Worm (Caenorhabditis elegans) whole organism, mixed stage, embryonic: ENCODE measurements around the gene mlc-1.

ENCODE experiments used
- M03D4.4 ChIP-seq: sonication (generic microtip); optimal IDR thresholded peaks from 2 replicates; lab custom pipeline; 2017; ENCODE audit warnings: mild to moderate bottlenecking, missing genetic modification characterization, missing compliant biosample characterization
- blmp-1 ChIP-seq: fragments of 150-350 bp; optimal IDR thresholded peaks from 2 replicates; lab custom pipeline; 2014; ENCODE audit warnings: missing biosample characterization, missing genetic modification characterization
- ceh-39 ChIP-seq: fragments of 150-350 bp; optimal IDR thresholded peaks from 2 replicates; lab custom pipeline; 2014; ENCODE audit warnings: missing biosample characterization, missing genetic modification characterization
- ceh-43 ChIP-seq: fragments of 200-800 bp; sonication (Bioruptor generic); optimal IDR thresholded peaks from 2 replicates; lab custom pipeline; 2018; ENCODE audit warnings: mild to moderate bottlenecking, missing genetic modification characterization, moderate library complexity, missing compliant biosample characterization
- ceh-83 ChIP-seq: fragments of 200-800 bp; sonication (Bioruptor generic); optimal IDR thresholded peaks from 2 replicates; lab custom pipeline; 2018; ENCODE audit warnings: mild to moderate bottlenecking, missing genetic modification characterization, missing compliant biosample characterization
- ces-1 ChIP-seq: fragments of 150-350 bp; optimal IDR thresholded peaks from 2 replicates; lab custom pipeline; 2014; ENCODE audit warnings: missing biosample characterization, missing genetic modification reagents, missing genetic modification characterization
- cnd-1 ChIP-seq: fragments of 200-800 bp; sonication (Bioruptor generic); optimal IDR thresholded peaks from 2 replicates; lab custom pipeline; 2018; ENCODE audit warnings: mild to moderate bottlenecking, missing genetic modification characterization, missing compliant biosample characterization
- drap-1 ChIP-seq: fragments of 200-800 bp; sonication (Bioruptor generic); optimal IDR thresholded peaks from 3 replicates; lab custom pipeline; 2018; ENCODE audit warnings: mild to moderate bottlenecking, missing genetic modification characterization, missing compliant biosample characterization
- elt-1 ChIP-seq: sonication (generic microtip); optimal IDR thresholded peaks from 2 replicates; lab custom pipeline; 2017; ENCODE audit warnings: missing genetic modification characterization, mild to moderate bottlenecking, missing compliant biosample characterization, antibody characterized with exemption, moderate library complexity, borderline replicate concordance; ENCODE audit not compliant: insufficient read depth
- flh-1 ChIP-seq: fragments of 200-800 bp; sonication (Bioruptor generic); optimal IDR thresholded peaks from 2 replicates; lab custom pipeline; 2018; ENCODE audit warnings: mild to moderate bottlenecking, missing genetic modification characterization, moderate library complexity, missing compliant biosample characterization
- ham-2 ChIP-seq: fragments of 200-800 bp; sonication (Bioruptor generic); optimal IDR thresholded peaks from 2 replicates; lab custom pipeline; 2018; ENCODE audit warnings: mild to moderate bottlenecking, missing genetic modification characterization, missing compliant biosample characterization
- hlh-1 ChIP-seq: fragments of 150-350 bp; optimal IDR thresholded peaks from 2 replicates; lab custom pipeline; 2014; ENCODE audit warnings: missing biosample characterization, missing genetic modification reagents, missing genetic modification characterization
- lin-32 ChIP-seq: fragments of 200-800 bp; sonication (Bioruptor generic); optimal IDR thresholded peaks from 2 replicates; lab custom pipeline; 2018; ENCODE audit warnings: mild to moderate bottlenecking, missing genetic modification characterization, missing compliant biosample characterization
- lsy-2 ChIP-seq: fragments of 150-350 bp; optimal IDR thresholded peaks from 2 replicates; lab custom pipeline; 2014; ENCODE audit warnings: missing biosample characterization, missing genetic modification characterization
- mep-1 ChIP-seq: fragments of 150-350 bp; optimal IDR thresholded peaks from 2 replicates; lab custom pipeline; 2017; ENCODE audit warnings: missing biosample characterization, missing genetic modification reagents, missing genetic modification characterization, inconsistent platforms
- nhr-12 ChIP-seq: fragments of 150-350 bp; optimal IDR thresholded peaks from 2 replicates; lab custom pipeline; 2014; ENCODE audit warnings: missing biosample characterization, missing genetic modification characterization
- nhr-2 ChIP-seq: fragments of 150-350 bp; optimal IDR thresholded peaks from 2 replicates; lab custom pipeline; 2014; ENCODE audit warnings: missing biosample characterization, missing genetic modification characterization
- nhr-237 ChIP-seq: fragments of 150-350 bp; optimal IDR thresholded peaks from 2 replicates; lab custom pipeline; 2014; ENCODE audit warnings: missing biosample characterization, missing genetic modification characterization
- nhr-28 ChIP-seq: fragments of 150-350 bp; optimal IDR thresholded peaks from 2 replicates; lab custom pipeline; 2014; ENCODE audit warnings: missing biosample characterization, missing genetic modification characterization
- snpc-4 ChIP-seq: fragments of 150-350 bp; optimal IDR thresholded peaks from 2 replicates; lab custom pipeline; 2014; ENCODE audit warnings: missing biosample characterization, missing genetic modification characterization
- sptf-1 ChIP-seq: sonication (generic microtip); optimal IDR thresholded peaks from 2 replicates; lab custom pipeline; 2017; ENCODE audit warnings: mild to moderate bottlenecking, missing genetic modification characterization, moderate library complexity, missing compliant biosample characterization
- tbx-8 ChIP-seq: fragments of 200-800 bp; sonication (Bioruptor generic); optimal IDR thresholded peaks from 2 replicates; lab custom pipeline; 2018; ENCODE audit warnings: mild to moderate bottlenecking, missing genetic modification characterization, moderate library complexity, missing compliant biosample characterization
- unc-120 ChIP-seq: sonication (generic microtip); optimal IDR thresholded peaks from 2 replicates; lab custom pipeline; 2017; ENCODE audit warnings: missing genetic modification characterization, missing compliant biosample characterization; ENCODE audit not compliant: poor library complexity, severe bottlenecking
- unc-39 ChIP-seq: fragments of 150-350 bp; optimal IDR thresholded peaks from 2 replicates; lab custom pipeline; 2014; ENCODE audit warnings: missing biosample characterization, missing genetic modification characterization
- zip-8 ChIP-seq: fragments of 150-350 bp; optimal IDR thresholded peaks from 2 replicates; lab custom pipeline; 2014; ENCODE audit warnings: missing biosample characterization, missing genetic modification characterization
- ztf-11 ChIP-seq: fragments of 150-350 bp; optimal IDR thresholded peaks from 2 replicates; lab custom pipeline; 2014; ENCODE audit warnings: missing biosample characterization, missing genetic modification characterization

Gene mlc-1

ce11 chrX:17420585-17421459 lies 38.2 kb upstream of the mlc-1 start:
- TF ChIP-seq flh-1 (GFP tag; lab: Kevin White, UChicago) (no peak), nhr-12 (no peak), ces-1 (GFP tag; lab: Kevin White, UChicago) (no peak), hlh-1 (tag; lab: Kevin White, UChicago) (no peak), unc-120 (tag; lab: Kevin White, UChicago) (no peak), drap-1 (GFP tag; lab: Kevin White, UChicago) (no peak), unc-39 (tag; lab: Kevin White, UChicago) (no peak), ceh-43 (no peak), cnd-1 (tag; lab: Kevin White, UChicago) (no peak), ztf-11 (no peak), ceh-83 (no peak)
- TF ChIP-seq, all 35 proteins: peak for 0

- no peak for TF ChIP-seq ceh-43
- no peak for TF ChIP-seq lin-32
- TF ChIP-seq nhr-2 (tag; lab: Kevin White, UChicago), result no peak
Measured at ce11 chrX:17421532-17422078, 37.4 kb upstream of the mlc-1 start, which contains the start of gene osm-11. TSS of gene osm-11 (minus strand) at chrX:17421582.

ce11 chrX:17422593-17422992 lies 36.4 kb upstream of the mlc-1 start:
- TF ChIP-seq zip-8 (tag; lab: Kevin White, UChicago) (no peak), flh-1 (GFP tag; lab: Kevin White, UChicago) (no peak)

ce11 chrX:17423894-17424594 lies 35.0 kb upstream of the mlc-1 start:
- TF ChIP-seq hlh-1 (tag; lab: Kevin White, UChicago), result no peak
- no peak for TF ChIP-seq nhr-28 (tag; lab: Kevin White, UChicago)
- no peak for TF ChIP-seq snpc-4 (tag; lab: Kevin White, UChicago)
- no peak for TF ChIP-seq flh-1 (GFP tag; lab: Kevin White, UChicago)
- no peak for TF ChIP-seq unc-39 (tag; lab: Kevin White, UChicago)
- TF ChIP-seq ceh-39 (tag; lab: Kevin White, UChicago), result no peak
- no peak for TF ChIP-seq nhr-237
- TF ChIP-seq ceh-83, result no peak
- TF ChIP-seq lin-32, result no peak
- TF ChIP-seq cnd-1 (tag; lab: Kevin White, UChicago), result no peak
- TF ChIP-seq lsy-2 (tag; lab: Kevin White, UChicago), result no peak
- no peak for TF ChIP-seq ham-2
- no peak for TF ChIP-seq M03D4.4 (tag; lab: Kevin White, UChicago)
- TF ChIP-seq unc-120 (tag; lab: Kevin White, UChicago), result no peak
- TF ChIP-seq zip-8 (tag; lab: Kevin White, UChicago), result no peak
- no peak for TF ChIP-seq elt-1 (tag; lab: Kevin White, UChicago)
- no peak for TF ChIP-seq nhr-12
- no peak for TF ChIP-seq ceh-43
- TF ChIP-seq mep-1 (tag; lab: Kevin White, UChicago), result no peak

- no peak for TF ChIP-seq sptf-1
- TF ChIP-seq snpc-4 (tag; lab: Kevin White, UChicago), result no peak
Measured at ce11 chrX:17424595-17424913, 34.5 kb upstream of the mlc-1 start.

ce11 chrX:17426712-17427111 lies 32.3 kb upstream of the mlc-1 start:
- TF ChIP-seq tbx-8 (GFP tag; lab: Kevin White, UChicago), result no peak
- no peak for TF ChIP-seq blmp-1 (tag; lab: Kevin White, UChicago)
